Fruit fly (Drosophila melanogaster): ENCODE data around the gene CG14071.

- TF ChIP-seq CG8478 (optimal IDR thresholded peaks at IDR 0.05) (no peak), CTCF (optimal IDR thresholded peaks at IDR 0.05) (no peak)
These were observed 20.1 kb upstream of the CG14071 start, which contains the start of gene CG7309 for dm6 chr2L:10908793-10909192.

Data from S2 (cell line).